Worm (Caenorhabditis elegans): ENCODE results near the gene D1069.3.

D1069.3 gene

DNA sequence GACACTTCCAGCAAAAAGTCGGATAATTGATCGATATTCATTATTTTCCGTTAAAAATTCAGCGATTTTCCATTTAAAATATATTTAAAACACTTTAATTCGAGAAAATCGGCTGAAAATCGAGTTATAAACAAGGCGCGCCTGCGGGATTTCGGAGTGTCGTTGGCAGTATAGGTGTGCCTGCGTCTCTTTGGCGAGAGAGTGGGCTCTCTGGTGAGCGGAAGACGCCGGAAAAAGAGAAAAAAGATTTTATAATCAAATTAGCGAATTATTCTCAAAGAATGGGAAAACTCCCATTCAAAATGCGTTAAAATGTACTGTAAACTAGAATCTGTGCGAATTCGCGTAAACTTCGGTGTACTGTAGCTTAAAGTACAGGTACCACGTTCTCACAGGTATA is at the start of gene D1069.3:
D1069.3 (minus strand) TSS at position 158 of the 400 bp plus-strand sequence.
- TF ChIP-seq unc-62 (GFP tag; optimal IDR thresholded peaks at IDR 0.05) = no peak

- no peak for TF ChIP-seq unc-62 (GFP tag; optimal IDR thresholded peaks at IDR 0.05)
Observed at ce11 chrII:388533-388932, 40.8 kb upstream of the D1069.3 start, which contains the start of gene nstp-4. Gene nstp-4, plus strand, starts transcription at chrII:388833.

ce11 chrII:387844-388355 is 40.2 kb upstream of the D1069.3 start:
- no peak for TF ChIP-seq unc-62 (GFP tag; optimal IDR thresholded peaks at IDR 0.05)

DNA sequence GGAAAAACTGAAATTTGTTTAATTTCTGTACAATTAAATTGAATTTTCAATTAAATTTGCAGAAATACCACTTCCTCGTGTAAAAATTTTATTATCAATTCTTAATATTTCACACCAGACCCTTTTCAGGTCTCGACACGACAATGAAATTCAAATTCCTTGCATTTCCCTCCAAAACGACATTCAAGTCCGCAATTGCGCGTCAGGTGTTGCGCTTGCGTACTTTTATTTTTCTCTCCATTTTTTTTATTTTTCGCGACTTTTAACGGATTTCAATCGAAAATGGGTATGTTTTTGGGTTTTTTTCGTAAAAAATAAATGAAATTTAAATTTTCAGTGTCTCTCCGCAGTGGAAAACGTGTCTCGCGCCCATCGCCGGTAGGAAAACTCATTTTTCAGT is 38.3 kb upstream of the D1069.3 start, which contains the start of gene C03H5.3:
C03H5.3 (plus strand) TSS at position 132 of the 400 bp plus-strand sequence.
- TF ChIP-seq unc-62 (GFP tag; optimal IDR thresholded peaks at IDR 0.05) = no peak

DNA sequence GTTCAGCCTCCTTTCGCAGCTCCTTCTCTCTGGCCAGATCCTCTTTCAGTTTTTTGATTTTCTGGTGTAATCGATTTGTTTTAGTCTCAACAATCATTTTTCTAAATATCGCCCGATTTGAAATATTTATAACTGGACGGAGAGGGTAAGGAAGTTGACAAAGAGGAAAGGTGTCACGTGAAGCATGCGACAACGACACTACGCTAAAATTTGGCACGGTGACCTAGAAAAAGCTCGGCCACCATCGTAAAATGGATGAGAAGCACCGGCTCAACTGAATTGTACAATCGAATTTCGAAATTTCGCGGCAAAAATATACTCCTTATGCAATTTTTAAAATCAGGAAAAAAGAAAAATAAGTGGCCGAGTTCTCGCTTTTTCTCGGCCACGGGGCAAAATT is 37.6 kb upstream of the D1069.3 start, which contains the start of gene C03H5.5:
C03H5.5 (minus strand) TSS at position 101 of the 400 bp plus-strand sequence.
- no peak for TF ChIP-seq unc-62 (GFP tag; optimal IDR thresholded peaks at IDR 0.05)

DNA sequence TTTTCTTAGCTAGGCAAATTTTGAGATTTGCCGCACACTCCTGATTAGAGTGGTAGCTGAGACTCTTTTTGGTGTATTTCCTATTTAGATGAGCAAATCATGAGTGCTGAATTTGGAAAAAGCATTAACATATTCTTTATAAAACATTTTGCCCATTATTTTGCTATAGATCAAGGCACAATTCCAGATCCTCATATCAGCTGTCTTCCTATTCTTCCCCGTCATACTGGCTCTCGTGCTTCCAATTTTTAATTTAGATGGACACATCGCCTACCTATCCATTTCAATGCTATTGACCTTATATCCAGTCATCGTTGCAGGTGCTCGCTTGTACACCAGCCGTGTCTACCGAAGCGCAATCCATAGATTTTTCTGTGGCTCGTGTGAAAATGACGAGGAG is 32.2 kb upstream of the D1069.3 start, which contains the start of gene C03H5.7:
C03H5.7 (plus strand) TSS at position 301 of the 400 bp plus-strand sequence.
- TF ChIP-seq unc-62 (GFP tag; optimal IDR thresholded peaks at IDR 0.05) = no peak

DNA sequence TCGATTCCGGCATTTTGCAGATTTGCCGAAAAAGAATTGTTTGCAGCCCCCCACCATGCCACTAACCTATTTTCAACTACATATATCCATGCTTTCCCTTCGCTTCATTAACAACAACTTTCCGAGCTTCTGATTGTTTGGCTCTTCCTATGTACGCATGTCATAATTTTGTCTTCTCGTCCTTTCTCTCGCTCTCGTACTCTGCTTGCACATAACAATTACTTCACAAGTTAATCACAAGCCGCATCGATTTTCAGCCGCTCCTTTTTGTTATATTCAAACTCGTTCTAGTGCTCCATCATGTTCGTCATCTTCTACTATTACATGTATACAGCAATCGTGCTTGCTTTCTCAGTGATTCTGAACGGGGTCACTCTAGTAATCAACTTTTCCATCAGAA is 30.7 kb upstream of the D1069.3 start, which contains the start of gene C03H5.9:
C03H5.9 (plus strand) TSS at position 301 of the 400 bp plus-strand sequence.
- no peak for TF ChIP-seq unc-62 (GFP tag; optimal IDR thresholded peaks at IDR 0.05)

DNA sequence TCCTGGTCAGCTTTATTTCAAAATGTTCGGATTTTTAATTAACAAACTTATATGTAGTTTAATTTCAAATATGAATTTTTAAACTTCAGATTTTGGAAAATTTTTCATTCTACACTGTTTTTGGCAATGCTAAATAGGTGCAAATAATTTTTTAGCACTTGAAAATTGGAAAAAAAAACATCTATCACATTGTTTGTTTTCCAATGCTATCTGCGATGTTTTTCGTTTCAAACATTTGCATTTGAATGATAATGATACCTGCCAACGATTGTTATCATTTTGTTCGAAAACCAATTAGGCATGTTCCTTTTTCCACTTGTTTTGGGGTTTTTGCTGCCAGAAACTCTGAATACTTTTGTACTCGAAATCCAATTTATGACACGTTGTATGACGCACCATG is 27.3 kb upstream of the D1069.3 start, which contains the start of gene C03H5.4:
C03H5.4 (plus strand) TSS at position 301 of the 400 bp plus-strand sequence.
- TF ChIP-seq unc-62 (GFP tag; optimal IDR thresholded peaks at IDR 0.05) = no peak

- TF ChIP-seq unc-62 (GFP tag; optimal IDR thresholded peaks at IDR 0.05) = no peak
Observed at ce11 chrII:372235-372634, 24.5 kb upstream of the D1069.3 start.

- no peak for TF ChIP-seq unc-62 (GFP tag; optimal IDR thresholded peaks at IDR 0.05)
Observed at ce11 chrII:371549-371948, 23.9 kb upstream of the D1069.3 start.

ce11 chrII:370394-370793 is 22.7 kb upstream of the D1069.3 start:
- no peak for TF ChIP-seq unc-62 (GFP tag; optimal IDR thresholded peaks at IDR 0.05)

DNA sequence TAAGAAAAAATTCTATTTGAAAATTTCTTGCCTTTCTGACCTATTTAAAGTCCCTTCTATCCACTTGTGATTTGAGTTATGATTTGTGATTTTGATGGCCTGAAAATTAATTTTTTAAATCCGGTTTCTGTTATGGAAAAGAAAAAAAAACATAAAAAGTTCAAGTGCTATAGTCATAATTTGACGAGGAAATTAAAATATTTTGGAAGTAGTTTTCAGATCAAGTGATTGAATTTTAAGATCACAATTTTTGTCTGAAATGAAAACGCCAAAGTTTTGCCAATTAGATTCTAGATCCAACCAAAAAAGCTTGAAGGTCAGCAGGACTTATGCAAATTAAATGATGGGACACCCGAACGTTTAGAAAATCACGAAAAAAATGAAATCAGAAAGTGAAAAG is 19.8 kb upstream of the D1069.3 start, which contains the start of gene ptr-3:
ptr-3 (minus strand) TSS at position 101 of the 400 bp plus-strand sequence.
- no peak for TF ChIP-seq unc-62 (GFP tag; optimal IDR thresholded peaks at IDR 0.05)

DNA sequence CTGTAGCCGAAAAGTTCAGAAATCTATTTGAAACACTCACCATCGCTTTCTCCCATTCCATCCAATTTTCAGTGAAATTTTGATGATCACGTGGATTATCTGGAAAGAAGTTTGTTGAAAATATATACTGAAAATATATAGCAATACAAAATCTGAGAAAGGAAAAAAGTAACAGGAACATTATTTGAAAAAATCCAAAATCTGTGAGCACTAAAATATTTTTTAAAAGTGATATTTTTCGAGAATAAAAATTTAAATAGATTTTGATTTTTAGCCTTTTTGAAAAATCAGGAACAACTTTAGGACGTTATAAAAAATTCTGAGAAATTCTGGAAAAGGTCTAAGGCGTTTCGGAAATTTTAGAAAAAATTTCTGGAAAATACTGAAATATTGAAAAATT is 9.3 kb upstream of the D1069.3 start, which contains the start of gene dmsr-4:
dmsr-4 (minus strand) TSS at position 101 of the 400 bp plus-strand sequence.
- TF ChIP-seq unc-62 (GFP tag; optimal IDR thresholded peaks at IDR 0.05) = no peak

DNA sequence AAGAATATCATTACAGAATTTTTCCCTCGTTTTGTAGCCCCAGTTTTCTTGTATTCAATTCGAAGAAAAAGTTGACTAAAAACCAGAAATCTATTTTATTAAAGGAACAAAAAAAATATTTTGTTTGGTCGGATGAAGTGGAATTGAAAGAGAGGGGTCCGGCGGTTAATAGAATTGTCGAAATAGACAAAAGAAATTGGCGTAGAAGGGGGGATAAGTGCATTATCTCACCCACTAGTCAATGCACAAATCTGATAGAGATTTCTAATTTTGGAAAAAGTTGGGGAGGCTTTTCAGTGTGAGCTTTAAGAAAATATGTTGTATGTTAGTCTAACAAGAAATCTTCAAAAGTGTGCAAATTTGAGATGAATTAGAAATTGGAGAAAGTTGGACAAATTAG is 6.8 kb upstream of the D1069.3 start:
- no peak for TF ChIP-seq unc-62 (GFP tag; optimal IDR thresholded peaks at IDR 0.05)

- no peak for TF ChIP-seq unc-62 (GFP tag; optimal IDR thresholded peaks at IDR 0.05)
Observed at ce11 chrII:349749-350148, 2.1 kb upstream of the D1069.3 start.

DNA sequence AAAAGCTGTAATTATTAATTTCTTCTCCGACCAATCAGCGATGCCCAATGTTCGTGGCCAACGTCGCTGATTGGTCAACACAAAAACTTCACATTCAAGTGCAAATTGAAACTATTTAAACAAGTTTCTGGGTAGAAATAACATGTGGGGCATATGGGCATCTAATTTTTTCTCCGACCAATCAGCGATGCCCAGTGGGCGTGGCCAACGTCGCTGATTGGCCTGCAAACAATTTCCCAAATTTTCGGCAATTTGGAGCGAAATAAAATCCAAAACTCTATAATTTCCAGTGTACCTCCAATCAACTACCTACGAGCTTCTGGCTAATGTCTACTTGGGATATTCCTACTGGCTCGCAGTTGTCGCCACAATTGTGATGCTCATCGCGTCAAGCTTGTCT is 6.4 kb downstream of the D1069.3 start:
- no peak for TF ChIP-seq unc-62 (GFP tag; optimal IDR thresholded peaks at IDR 0.05)

DNA sequence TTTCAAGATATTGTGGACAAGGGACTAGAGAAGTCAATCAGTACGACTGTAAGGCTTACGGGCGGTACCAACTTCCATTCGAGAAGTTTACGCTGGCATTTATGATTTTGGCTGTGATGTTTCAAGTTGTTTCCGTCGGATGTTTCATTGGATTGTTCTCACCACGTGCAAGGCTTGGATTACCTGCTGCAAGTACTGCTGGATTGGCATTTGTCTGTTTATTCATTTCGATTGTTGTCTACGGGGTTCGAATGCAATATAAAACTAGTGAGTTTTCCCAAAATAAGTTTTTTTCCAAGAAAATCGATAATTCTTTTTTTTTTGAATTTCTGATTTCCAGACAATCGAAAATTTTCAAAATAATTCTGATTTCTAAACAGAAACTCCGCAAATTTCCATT is 7.0 kb downstream of the D1069.3 start:
- TF ChIP-seq unc-62 (GFP tag; optimal IDR thresholded peaks at IDR 0.05) = no peak

DNA sequence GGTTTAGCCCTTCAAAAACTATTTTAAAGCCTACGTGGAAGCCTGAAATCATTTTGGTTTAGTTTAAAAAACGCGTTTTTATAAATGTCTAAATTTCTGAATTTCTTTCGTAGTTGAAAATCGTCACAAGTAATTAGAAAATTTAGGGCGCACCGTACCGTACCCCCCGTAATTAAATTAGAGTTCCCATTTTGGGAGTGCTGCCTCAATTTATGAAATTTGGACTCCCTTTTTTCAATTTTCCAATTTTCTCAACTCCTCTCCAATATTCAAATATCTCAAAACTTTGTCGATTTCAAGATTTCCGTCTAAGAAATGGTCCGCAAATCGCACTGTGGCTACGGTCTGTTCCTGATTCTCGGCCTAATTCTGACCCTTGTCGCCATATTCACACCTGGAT is 7.5 kb downstream of the D1069.3 start, which contains the start of gene clc-31:
clc-31 (plus strand) TSS at position 301 of the 400 bp plus-strand sequence.
- TF ChIP-seq unc-62 (GFP tag; optimal IDR thresholded peaks at IDR 0.05) = no peak
